Fruit fly (Drosophila melanogaster) whole organism, pupa: ENCODE results near the gene dia.

ENCODE experiments used
- CG15710 ChIP-seq: fragments of 200-800 bp; sonication (Bioruptor generic); optimal IDR thresholded peaks from 2 replicates; lab custom pipeline; 2018; ENCODE audit warnings: missing biosample characterization, mild to moderate bottlenecking, missing genetic modification characterization, moderate library complexity
- CG32121 ChIP-seq: fragments of 200-800 bp; sonication (Bioruptor generic); IDR thresholded peaks from 2 replicates; pipeline ENCODE4 v1.3.6; 2022; ENCODE audit warnings: missing biosample characterization, missing genetic modification characterization
- CG34367 ChIP-seq: fragments of 200-800 bp; sonication (Bioruptor generic); optimal IDR thresholded peaks from 2 replicates; lab custom pipeline; 2018; ENCODE audit warnings: missing biosample characterization, mild to moderate bottlenecking, missing genetic modification characterization
- CG8159 ChIP-seq: fragments of 200-800 bp; sonication (Bioruptor generic); optimal IDR thresholded peaks from 3 replicates; lab custom pipeline; 2018; ENCODE audit warnings: missing biosample characterization, mild to moderate bottlenecking, missing genetic modification characterization, moderate library complexity

- TF ChIP-seq CG32121 (GFP tag; lab: Robert Waterston, UW) (no peak), CG15710 (tag; lab: Kevin White, UChicago) (no peak), CG8159 (tag; lab: Kevin White, UChicago) (no peak), CG34367 (tag; lab: Kevin White, UChicago) (no peak)
Measured at dm6 chr2L:20806619-20807018, 48.7 kb downstream of the dia start.
